Worm (Caenorhabditis elegans) whole organism, young adult: Measurements from ENCODE around the gene C24H12.4.

Experiments used
- B0035.1 ChIP-seq: sonication (generic microtip); optimal IDR thresholded peaks from 2 replicates; lab custom pipeline; 2016; ENCODE audit warnings: missing genetic modification characterization, mild to moderate bottlenecking, missing compliant biosample characterization, missing genotype, missing genetic modification reagents
- C17E4.6 ChIP-seq: fragments of 200-800 bp; sonication (Bioruptor generic); IDR thresholded peaks from 2 replicates; pipeline ENCODE4 v1.3.6; 2022; ENCODE audit warnings: missing genetic modification reagents, missing genetic modification characterization, missing compliant biosample characterization
- D2030.7 ChIP-seq: fragments of 200-800 bp; sonication (Bioruptor generic); IDR thresholded peaks from 2 replicates; pipeline ENCODE4 v1.3.6; 2022; ENCODE audit warnings: missing genetic modification reagents, missing genetic modification characterization, missing compliant biosample characterization
- F22D6.2 ChIP-seq: sonication (generic microtip); optimal IDR thresholded peaks from 2 replicates; lab custom pipeline; 2016; ENCODE audit warnings: mild to moderate bottlenecking, missing genetic modification characterization, missing compliant biosample characterization
- F57A8.1 ChIP-seq: fragments of 200-800 bp; sonication (Bioruptor generic); optimal IDR thresholded peaks from 2 replicates; lab custom pipeline; 2018; ENCODE audit warnings: mild to moderate bottlenecking, missing genetic modification characterization, moderate library complexity, missing compliant biosample characterization
- Y53F4B.3 ChIP-seq: fragments of 200-800 bp; sonication (Bioruptor generic); IDR thresholded peaks from 2 replicates; pipeline ENCODE4 v1.3.6; 2022; ENCODE audit warnings: missing genetic modification reagents, missing genetic modification characterization, missing compliant biosample characterization
- Y95B8A.8 ChIP-seq: fragments of 200-800 bp; sonication (Bioruptor generic); IDR thresholded peaks from 2 replicates; pipeline ENCODE4 v1.3.6; 2022; ENCODE audit warnings: missing genetic modification reagents, missing genetic modification characterization, missing compliant biosample characterization
- ama-1 ChIP-seq, 3 experiments: fragments of 150-350 bp in 1 of 3; sonication (generic microtip) in 2 of 3; optimal IDR thresholded peaks; 2 replicates each; lab custom pipeline; 2014 to 2018; ENCODE audit warnings: missing biosample characterization in 2 of 3, missing genetic modification characterization in 2 of 3, missing genetic modification reagents in 2 of 3
- aptf-2 ChIP-seq: fragments of 200-800 bp; sonication (Bioruptor generic); conservative IDR thresholded peaks from 2 replicates; pipeline ENCODE4 v1.3.6; 2022; ENCODE audit warnings: missing genetic modification reagents, missing genetic modification characterization, missing compliant biosample characterization
- cebp-1 ChIP-seq, 2 experiments: fragments of 200-800 bp in 1 of 2; sonication (Bioruptor generic) in 1 of 2; sonication (generic microtip) in 1 of 2; IDR thresholded peaks in 1 of 2; optimal IDR thresholded peaks in 1 of 2; 2 replicates each; pipeline versions ENCODE4 v1.3.6 to Lab custom; 2017 to 2022; ENCODE audit warnings: missing compliant biosample characterization in 2 of 2, missing genetic modification characterization in 2 of 2, mild to moderate bottlenecking in 1 of 2, missing genetic modification reagents in 1 of 2, moderate library complexity in 1 of 2
- egl-44 ChIP-seq: fragments of 200-800 bp; sonication (Bioruptor generic); IDR thresholded peaks from 2 replicates; pipeline ENCODE4 v1.3.6; 2022; ENCODE audit warnings: missing genetic modification reagents, missing genetic modification characterization, missing compliant biosample characterization
- ets-4 ChIP-seq: fragments of 200-800 bp; sonication (Bioruptor generic); optimal IDR thresholded peaks from 2 replicates; lab custom pipeline; 2018; ENCODE audit warnings: mild to moderate bottlenecking, missing genetic modification characterization, missing compliant biosample characterization
- hmg-1.2 ChIP-seq: fragments of 200-800 bp; sonication (Bioruptor generic); IDR thresholded peaks from 2 replicates; pipeline ENCODE4 v1.3.6; 2022; ENCODE audit warnings: missing genetic modification reagents, missing genetic modification characterization, missing compliant biosample characterization
- lin-40 ChIP-seq: sonication (generic microtip); optimal IDR thresholded peaks from 2 replicates; lab custom pipeline; 2016; ENCODE audit warnings: missing genetic modification characterization, mild to moderate bottlenecking, missing compliant biosample characterization, missing genotype, missing genetic modification reagents
- lsl-1 ChIP-seq: fragments of 200-800 bp; sonication (Bioruptor generic); optimal IDR thresholded peaks from 2 replicates; lab custom pipeline; 2018; ENCODE audit warnings: mild to moderate bottlenecking, missing genetic modification characterization, moderate library complexity, missing compliant biosample characterization
- lsy-27 ChIP-seq: sonication (generic microtip); optimal IDR thresholded peaks from 2 replicates; lab custom pipeline; 2017; ENCODE audit warnings: missing genetic modification characterization, mild to moderate bottlenecking, missing compliant biosample characterization, antibody characterized with exemption, missing genotype, borderline replicate concordance; ENCODE audit not compliant: insufficient read depth
- madf-8 ChIP-seq: fragments of 200-800 bp; sonication (Bioruptor generic); conservative IDR thresholded peaks from 2 replicates; pipeline ENCODE4 v1.3.6; 2022; ENCODE audit warnings: missing genetic modification reagents, missing genetic modification characterization, missing compliant biosample characterization
- mel-28 ChIP-seq: sonication (generic microtip); optimal IDR thresholded peaks from 2 replicates; lab custom pipeline; 2016; ENCODE audit warnings: borderline replicate concordance, mild to moderate bottlenecking, missing genetic modification characterization, missing compliant biosample characterization
- mxl-1 ChIP-seq: sonication (generic microtip); optimal IDR thresholded peaks from 2 replicates; lab custom pipeline; 2016; ENCODE audit warnings: missing genetic modification characterization, missing compliant biosample characterization
- nfyb-1 ChIP-seq: fragments of 200-800 bp; sonication (Bioruptor generic); IDR thresholded peaks from 2 replicates; pipeline ENCODE4 v1.3.6; 2022; ENCODE audit warnings: missing genetic modification reagents, missing genetic modification characterization, missing compliant biosample characterization
- nhr-120 ChIP-seq: fragments of 200-800 bp; sonication (Bioruptor generic); IDR thresholded peaks from 2 replicates; pipeline ENCODE4 v1.3.6; 2022; ENCODE audit warnings: missing genetic modification characterization, missing compliant biosample characterization
- nhr-80 ChIP-seq: sonication (generic microtip); optimal IDR thresholded peaks from 2 replicates; lab custom pipeline; 2016; ENCODE audit warnings: missing genetic modification characterization, missing compliant biosample characterization
- rcor-1 ChIP-seq: fragments of 200-800 bp; sonication (Bioruptor generic); IDR thresholded peaks from 2 replicates; pipeline ENCODE4 v1.3.6; 2022; ENCODE audit warnings: missing genetic modification reagents, missing genetic modification characterization, missing compliant biosample characterization
- snpc-1.1 ChIP-seq: sonication (generic microtip); optimal IDR thresholded peaks from 2 replicates; lab custom pipeline; 2017; ENCODE audit warnings: missing genetic modification characterization, mild to moderate bottlenecking, missing compliant biosample characterization, antibody characterized with exemption, moderate library complexity, missing genotype, missing genetic modification reagents; ENCODE audit not compliant: insufficient read depth
- snpc-4 ChIP-seq, 5 experiments: fragments of 150-350 bp in 1 of 5; sonication (generic microtip) in 4 of 5; optimal IDR thresholded peaks; 2 replicates each; lab custom pipeline; 2014 to 2018; ENCODE audit warnings: missing genetic modification characterization in 5 of 5, missing biosample characterization in 3 of 5, antibody characterized with exemption in 2 of 5, mild to moderate bottlenecking in 2 of 5, missing compliant biosample characterization in 2 of 5, missing genotype in 2 of 5, moderate library complexity in 2 of 5, missing genetic modification reagents in 1 of 5
- sptf-2 ChIP-seq: fragments of 200-800 bp; sonication (Bioruptor generic); optimal IDR thresholded peaks from 2 replicates; lab custom pipeline; 2018; ENCODE audit warnings: mild to moderate bottlenecking, missing genetic modification characterization, missing compliant biosample characterization
- tbx-9 ChIP-seq: sonication (generic microtip); optimal IDR thresholded peaks from 2 replicates; lab custom pipeline; 2016; ENCODE audit warnings: borderline replicate concordance, missing genetic modification characterization, inconsistent platforms, missing compliant biosample characterization
- unc-130 ChIP-seq: sonication (generic microtip); optimal IDR thresholded peaks from 2 replicates; lab custom pipeline; 2016; ENCODE audit warnings: missing genetic modification reagents, missing genetic modification characterization, missing compliant biosample characterization
- zfh-2 ChIP-seq: fragments of 200-800 bp; sonication (Bioruptor generic); conservative IDR thresholded peaks from 2 replicates; pipeline ENCODE4 v1.3.6; 2022; ENCODE audit warnings: missing genetic modification reagents, missing genetic modification characterization, missing compliant biosample characterization
- zim-3 ChIP-seq: sonication (generic microtip); optimal IDR thresholded peaks from 2 replicates; lab custom pipeline; 2017; ENCODE audit warnings: mild to moderate bottlenecking, missing genetic modification characterization, moderate library complexity, missing compliant biosample characterization
- ztf-22 ChIP-seq: fragments of 200-800 bp; sonication (Bioruptor generic); optimal IDR thresholded peaks from 2 replicates; lab custom pipeline; 2018; ENCODE audit warnings: mild to moderate bottlenecking, missing genetic modification characterization, moderate library complexity, missing compliant biosample characterization
- ztf-25 ChIP-seq: fragments of 200-800 bp; sonication (Bioruptor generic); IDR thresholded peaks from 2 replicates; pipeline ENCODE4 v1.3.6; 2022; ENCODE audit warnings: missing genetic modification reagents, missing genetic modification characterization, missing compliant biosample characterization

The C24H12.4 gene

DNA sequence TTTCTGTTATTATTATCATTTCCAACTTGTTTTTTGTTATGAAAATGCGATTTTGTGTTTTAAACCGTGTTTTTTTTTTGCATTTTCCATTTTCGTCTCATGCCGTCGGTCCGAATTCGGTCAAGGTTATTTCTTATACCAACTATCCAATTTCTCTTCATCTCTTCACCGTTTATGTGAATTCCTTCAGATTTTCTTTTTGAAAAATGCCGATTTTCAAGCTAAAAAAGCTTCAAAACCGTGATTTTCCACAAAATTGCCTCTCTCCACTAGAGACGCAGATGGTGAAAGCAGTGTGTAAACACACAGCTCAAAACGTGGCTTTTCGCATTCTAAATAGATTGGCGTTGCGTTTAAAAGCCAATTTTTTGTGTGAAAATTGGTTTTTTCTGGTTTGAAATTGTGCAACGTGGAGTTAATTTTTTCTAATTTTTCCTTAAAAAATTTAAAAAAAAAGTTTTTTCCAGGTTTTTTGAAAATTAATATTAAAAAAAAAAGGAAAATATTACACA lies 23.1 kb upstream of the C24H12.4 start:
- peak; percentile 46; the same call in 1 of the 2 replicates for TF ChIP-seq hmg-1.2
- TF ChIP-seq F22D6.2 (tag; lab: Kevin White, UChicago), result no peak
- no peak for TF ChIP-seq ama-1 (optimal IDR thresholded peaks at IDR 0.05; lab: Kevin White, UChicago)
- no peak for TF ChIP-seq ama-1 (GFP tag; optimal IDR thresholded peaks at IDR 0.05; lab: Kevin White, UChicago)
- TF ChIP-seq snpc-1.1 (tag; lab: Kevin White, UChicago), result no peak
- TF ChIP-seq nfyb-1 (GFP tag; lab: Robert Waterston, UW), result no peak
- TF ChIP-seq, all 124 proteins: peak for 1

DNA sequence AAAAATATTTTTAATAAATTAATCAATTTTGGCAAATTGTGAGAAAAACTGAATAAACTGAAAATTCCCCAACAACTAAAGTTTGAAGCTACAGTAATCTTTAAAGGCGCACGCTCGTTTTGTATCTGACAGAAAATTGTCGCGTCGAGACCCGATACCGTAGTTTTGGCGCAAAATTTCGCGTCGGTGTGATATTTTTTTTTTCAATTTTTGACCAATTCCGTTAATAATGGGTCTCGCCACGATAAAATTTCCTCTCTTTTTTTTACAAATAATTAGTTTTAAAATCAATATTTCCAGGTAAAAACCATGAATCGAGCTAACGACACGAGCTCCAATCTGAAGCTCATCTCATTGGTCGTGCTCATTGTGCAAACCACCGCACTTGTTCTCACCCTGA lies 22.5 kb upstream of the C24H12.4 start, which contains the start of gene nstp-4:
Gene nstp-4 (plus strand): TSS at position 301 of the 400 bp plus-strand sequence.
- TF ChIP-seq B0035.1 (tag; lab: Kevin White, UChicago) (no peak), ztf-22 (GFP tag; lab: Kevin White, UChicago) (no peak), Y95B8A.8 (no peak), rcor-1 (no peak), ets-4 (GFP tag; lab: Kevin White, UChicago) (no peak), tbx-9 (tag; lab: Kevin White, UChicago) (no peak), C17E4.6 (no peak), Y53F4B.3 (no peak), F22D6.2 (tag; lab: Kevin White, UChicago) (no peak), snpc-4 (GFP tag; optimal IDR thresholded peaks at IDR 0.05; lab: Kevin White, UChicago) (no peak), snpc-4 (tag; optimal IDR thresholded peaks at IDR 0.05; lab: Kevin White, UChicago) (no peak), nhr-80 (tag; lab: Kevin White, UChicago) (no peak), aptf-2 (GFP tag; lab: Robert Waterston, UW) (no peak)

DNA sequence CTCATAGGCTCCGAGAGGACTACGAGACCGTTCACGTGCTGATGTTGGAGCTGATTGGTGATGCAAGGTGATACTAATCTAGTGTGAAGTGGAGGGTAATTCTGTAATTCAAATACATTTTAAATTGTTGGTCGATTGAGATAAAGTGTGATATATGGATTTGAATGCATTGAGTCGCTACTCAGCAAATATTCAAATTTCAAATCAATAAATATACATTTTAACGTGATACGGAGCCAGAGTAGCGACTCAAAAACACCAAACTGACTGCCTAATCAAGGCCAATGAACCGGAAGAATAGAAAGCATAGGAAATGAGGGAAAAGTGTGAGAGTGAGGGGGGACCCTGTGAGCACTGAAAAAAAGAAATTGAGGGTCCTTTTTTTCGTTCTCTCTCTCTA lies 11.7 kb upstream of the C24H12.4 start, which contains the start of gene C03H5.6:
Gene C03H5.6 (minus strand): TSS at position 101 of the 400 bp plus-strand sequence.
- TF ChIP-seq egl-44 (GFP tag; lab: Robert Waterston, UW) (no peak), mxl-1 (tag; lab: Kevin White, UChicago) (no peak), sptf-2 (GFP tag; lab: Kevin White, UChicago) (no peak), mel-28 (tag; lab: Kevin White, UChicago) (no peak), zfh-2 (GFP tag; lab: Robert Waterston, UW) (0 out of 2 replicates have a peak, but pooled peaks have one; percentile 33)
- TF ChIP-seq, all 124 proteins: peak for 1

DNA sequence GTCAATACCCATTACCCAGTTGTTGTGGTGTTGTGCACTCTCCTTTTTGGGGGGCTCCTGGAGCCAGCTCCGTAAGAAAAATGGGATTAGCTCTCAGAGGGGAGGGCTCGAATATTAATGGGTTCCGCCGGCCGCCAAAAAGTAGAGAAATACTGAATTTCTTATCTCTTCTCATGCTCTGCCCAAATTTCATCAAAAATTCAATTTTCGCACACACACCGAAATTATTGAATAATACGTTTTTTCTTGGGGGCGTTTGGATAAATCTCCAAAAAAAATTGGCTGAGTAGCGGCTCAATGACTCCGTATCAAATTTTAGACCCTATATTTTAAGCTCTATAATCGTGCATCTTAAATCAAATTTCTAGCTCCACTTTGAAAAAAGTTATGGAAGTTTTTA lies 10.9 kb upstream of the C24H12.4 start:
- TF ChIP-seq unc-130 (GFP tag; lab: Kevin White, UChicago) (no peak), D2030.7 (GFP tag; lab: Robert Waterston, UW) (no peak), ztf-25 (GFP tag; lab: Robert Waterston, UW) (no peak), zim-3 (no peak), lsl-1 (GFP tag; lab: Kevin White, UChicago) (no peak)

DNA sequence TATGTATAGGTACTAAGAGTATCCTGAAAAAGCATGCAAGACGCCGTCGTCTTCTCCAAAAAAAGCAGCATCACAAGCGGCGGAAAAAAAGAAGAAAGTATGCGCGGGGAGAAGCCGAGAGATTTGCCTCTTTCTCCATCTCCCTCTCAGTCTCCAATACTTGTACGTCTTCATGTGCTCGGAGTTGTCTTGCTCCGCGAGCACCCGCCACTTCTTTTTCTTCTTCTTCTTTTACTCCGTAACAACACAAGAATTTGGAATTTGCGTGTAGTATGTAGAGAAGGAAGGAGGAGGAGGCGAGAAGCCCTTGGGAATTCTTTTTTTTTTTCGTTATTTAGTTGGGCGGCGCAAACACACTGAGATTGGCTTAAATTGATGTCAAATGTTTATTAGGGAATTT lies 9.8 kb upstream of the C24H12.4 start:
- TF ChIP-seq zfh-2 (GFP tag; lab: Robert Waterston, UW), result 0 out of 2 replicates have a peak, but pooled peaks have one; percentile 26
- TF ChIP-seq madf-8, result no peak
- no peak for TF ChIP-seq lin-40
- TF ChIP-seq F57A8.1 (GFP tag; lab: Kevin White, UChicago), result no peak
- no peak for TF ChIP-seq cebp-1 (GFP tag; IDR thresholded peaks at IDR 0.05; lab: Robert Waterston, UW)
- TF ChIP-seq cebp-1 (tag; optimal IDR thresholded peaks at IDR 0.05; lab: Kevin White, UChicago), result no peak
- no peak for TF ChIP-seq tbx-9 (tag; lab: Kevin White, UChicago)
- no peak for TF ChIP-seq lsy-27 (tag; lab: Kevin White, UChicago)
- TF ChIP-seq Y53F4B.3, result no peak
- no peak for TF ChIP-seq nhr-120 (GFP tag; lab: Robert Waterston, UW)
